Fruit fly (Drosophila melanogaster) whole organism, embryonic: ENCODE measurements around the gene Dpm1.

ENCODE experiments used
- BEAF-32 ChIP-seq: fragments of 200-800 bp; sonication (Bioruptor generic); optimal IDR thresholded peaks from 3 replicates; lab custom pipeline; 2017; ENCODE audit warnings: missing biosample characterization, missing genetic modification characterization, mild to moderate bottlenecking, moderate library complexity, missing genetic modification reagents
- C15 ChIP-seq: fragments of 200-800 bp; sonication (Bioruptor generic); IDR thresholded peaks from 3 replicates; pipeline ENCODE4 v1.3.6; 2022; ENCODE audit warnings: missing biosample characterization, missing genetic modification characterization
- CG12236 ChIP-seq: fragments of 200-800 bp; sonication (Bioruptor generic); optimal IDR thresholded peaks from 2 replicates; lab custom pipeline; 2016; ENCODE audit warnings: missing biosample characterization, missing genetic modification characterization
- CG13287 ChIP-seq: fragments of 200-800 bp; sonication (Bioruptor generic); IDR thresholded peaks from 2 replicates; pipeline ENCODE4 v1.3.6; 2022; ENCODE audit warnings: missing biosample characterization, missing genetic modification characterization; ENCODE audit not compliant: partially characterized antibody
- CG13424 ChIP-seq: fragments of 200-800 bp; sonication (Bioruptor generic); optimal IDR thresholded peaks from 2 replicates; lab custom pipeline; 2019; ENCODE audit warnings: missing biosample characterization, mild to moderate bottlenecking, missing genetic modification characterization, moderate library complexity
- CG14667 ChIP-seq: fragments of 200-800 bp; sonication (Bioruptor generic); IDR thresholded peaks from 2 replicates; pipeline ENCODE4 v1.3.6; 2022; ENCODE audit warnings: missing biosample characterization, missing genetic modification characterization
- CG14860 ChIP-seq: fragments of 200-800 bp; sonication (Bioruptor generic); IDR thresholded peaks from 3 replicates; pipeline ENCODE4 v1.3.6; 2022; ENCODE audit warnings: missing biosample characterization, missing genetic modification characterization; ENCODE audit not compliant: partially characterized antibody
- CG16779 ChIP-seq: fragments of 200-800 bp; sonication (Bioruptor generic); IDR thresholded peaks from 2 replicates; pipeline ENCODE4 v1.3.6; 2022; ENCODE audit warnings: missing biosample characterization, missing genetic modification characterization
- CG18599 ChIP-seq: fragments of 200-800 bp; sonication (Bioruptor generic); optimal IDR thresholded peaks from 3 replicates; lab custom pipeline; 2017; ENCODE audit warnings: missing biosample characterization, missing genetic modification characterization, mild to moderate bottlenecking, moderate library complexity, missing genetic modification reagents
- CG30431 ChIP-seq: fragments of 200-800 bp; sonication (Bioruptor generic); optimal IDR thresholded peaks from 2 replicates; lab custom pipeline; 2017; ENCODE audit warnings: missing biosample characterization, missing genetic modification characterization
- CG33557 ChIP-seq: fragments of 200-800 bp; sonication (Bioruptor generic); optimal IDR thresholded peaks from 2 replicates; lab custom pipeline; 2019; ENCODE audit warnings: missing biosample characterization, mild to moderate bottlenecking, missing genetic modification characterization, moderate library complexity
- CG34224 ChIP-seq: fragments of 200-800 bp; sonication (Bioruptor generic); IDR thresholded peaks from 3 replicates; pipeline ENCODE4 v1.3.6; 2022; ENCODE audit warnings: missing biosample characterization, missing genetic modification characterization; ENCODE audit not compliant: partially characterized antibody
- CG34422 ChIP-seq: fragments of 200-800 bp; sonication (Bioruptor generic); IDR thresholded peaks from 3 replicates; pipeline ENCODE4 v1.3.6; 2022; ENCODE audit warnings: missing biosample characterization, missing genetic modification characterization
- CG4360 ChIP-seq: fragments of 200-800 bp; sonication (Bioruptor generic); IDR thresholded peaks from 2 replicates; pipeline ENCODE4 v1.3.6; 2022; ENCODE audit warnings: missing biosample characterization, missing genetic modification characterization
- CG5245 ChIP-seq: fragments of 200-800 bp; sonication (Bioruptor generic); optimal IDR thresholded peaks from 3 replicates; lab custom pipeline; 2016; ENCODE audit warnings: missing biosample characterization, missing genetic modification characterization
- CG6683 ChIP-seq: fragments of 200-800 bp; sonication (Bioruptor generic); optimal IDR thresholded peaks from 2 replicates; lab custom pipeline; 2017; ENCODE audit warnings: missing biosample characterization, mild to moderate bottlenecking, missing genetic modification characterization, missing genetic modification reagents
- CG7963 ChIP-seq: fragments of 200-800 bp; sonication (Bioruptor generic); IDR thresholded peaks from 3 replicates; pipeline ENCODE4 v1.3.6; 2022; ENCODE audit warnings: missing biosample characterization, missing genetic modification characterization; ENCODE audit not compliant: partially characterized antibody
- CG8944 ChIP-seq: fragments of 200-800 bp; sonication (Bioruptor generic); optimal IDR thresholded peaks from 3 replicates; lab custom pipeline; 2016; ENCODE audit warnings: missing biosample characterization, missing genetic modification characterization
- CG9215 ChIP-seq: fragments of 200-800 bp; sonication (Bioruptor generic); IDR thresholded peaks from 2 replicates; pipeline ENCODE4 v1.3.6; 2022; ENCODE audit warnings: missing biosample characterization, missing genetic modification characterization
- CG9876 ChIP-seq: fragments of 200-800 bp; sonication (Bioruptor generic); optimal IDR thresholded peaks from 2 replicates; lab custom pipeline; 2016; ENCODE audit warnings: missing biosample characterization, missing genetic modification characterization
- Doc2 ChIP-seq: fragments of 200-800 bp; sonication (Bioruptor generic); IDR thresholded peaks from 2 replicates; pipeline ENCODE4 v1.3.6; 2022; ENCODE audit warnings: missing biosample characterization, missing genetic modification characterization
- ERR ChIP-seq: fragments of 200-800 bp; sonication (Bioruptor generic); optimal IDR thresholded peaks from 2 replicates; lab custom pipeline; 2016; ENCODE audit warnings: missing biosample characterization, missing genetic modification characterization
- HLHmδ ChIP-seq: fragments of 200-800 bp; sonication (Bioruptor generic); optimal IDR thresholded peaks from 2 replicates; lab custom pipeline; 2018; ENCODE audit warnings: missing biosample characterization, mild to moderate bottlenecking, missing genetic modification characterization, moderate library complexity
- Hand ChIP-seq: fragments of 200-800 bp; sonication (Bioruptor generic); optimal IDR thresholded peaks from 2 replicates; lab custom pipeline; 2017; ENCODE audit warnings: mild to moderate bottlenecking, missing biosample characterization, missing genetic modification reagents, missing genetic modification characterization
- Hr3 ChIP-seq: fragments of 200-800 bp; sonication (Bioruptor generic); optimal IDR thresholded peaks from 3 replicates; lab custom pipeline; 2016; ENCODE audit warnings: missing biosample characterization, missing genetic modification characterization
- Hr78 ChIP-seq, 2 experiments: fragments of 200-800 bp in 1 of 2; fragments of >200 bp in 1 of 2; sonication (Bioruptor generic) in 1 of 2; optimal IDR thresholded peaks; 2 replicates each; lab custom pipeline; 2017 to 2019; ENCODE audit warnings: missing biosample characterization in 2 of 2, missing genetic modification characterization in 2 of 2, mild to moderate bottlenecking in 1 of 2, moderate library complexity in 1 of 2
- Myb ChIP-seq: fragments of 200-800 bp; sonication (Bioruptor generic); optimal IDR thresholded peaks from 2 replicates; lab custom pipeline; 2016; ENCODE audit warnings: missing biosample characterization, missing genetic modification characterization
- PHDP ChIP-seq: fragments of 200-800 bp; sonication (Bioruptor generic); optimal IDR thresholded peaks from 3 replicates; lab custom pipeline; 2018; ENCODE audit warnings: missing biosample characterization, mild to moderate bottlenecking, missing genetic modification characterization, moderate library complexity
- Poxn ChIP-seq: fragments of 200-800 bp; sonication (Bioruptor generic); IDR thresholded peaks from 2 replicates; pipeline ENCODE4 v1.3.6; 2022; ENCODE audit warnings: missing biosample characterization, missing genetic modification characterization
- Rx ChIP-seq: fragments of 200-800 bp; sonication (Bioruptor generic); IDR thresholded peaks from 2 replicates; pipeline ENCODE4 v1.3.6; 2022; ENCODE audit warnings: missing biosample characterization, missing genetic modification characterization
- Xbp1 ChIP-seq: fragments of 200-800 bp; sonication (Bioruptor generic); optimal IDR thresholded peaks from 3 replicates; lab custom pipeline; 2016; ENCODE audit warnings: missing biosample characterization, mild to moderate bottlenecking, missing genetic modification characterization
- bsh ChIP-seq, 2 experiments: fragments of 200-800 bp; sonication (Bioruptor generic); optimal IDR thresholded peaks; 2 replicates each; lab custom pipeline; 2017 to 2018; ENCODE audit warnings: mild to moderate bottlenecking in 2 of 2, missing biosample characterization in 2 of 2, missing genetic modification characterization in 2 of 2, moderate library complexity in 1 of 2
- cato ChIP-seq: fragments of 200-800 bp; sonication (Bioruptor generic); optimal IDR thresholded peaks from 2 replicates; lab custom pipeline; 2016; ENCODE audit warnings: missing biosample characterization, missing genetic modification characterization, borderline replicate concordance
- dmrt99B ChIP-seq: fragments of 200-800 bp; sonication (Bioruptor generic); optimal IDR thresholded peaks from 2 replicates; lab custom pipeline; 2018; ENCODE audit warnings: missing biosample characterization, mild to moderate bottlenecking, missing genetic modification characterization, moderate library complexity
- eve ChIP-seq, 2 experiments: fragments of >200 bp; optimal IDR thresholded peaks; 2 replicates each; lab custom pipeline; 2017; ENCODE audit warnings: missing biosample characterization in 2 of 2, missing genetic modification characterization in 2 of 2
- gce ChIP-seq: fragments of 200-800 bp; sonication (Bioruptor generic); IDR thresholded peaks from 3 replicates; pipeline ENCODE4 v1.3.6; 2022; ENCODE audit warnings: missing biosample characterization, missing genetic modification characterization
- insv ChIP-seq, 2 experiments: fragments of 200-800 bp; sonication (Bioruptor generic); optimal IDR thresholded peaks; 3 replicates each; lab custom pipeline; 2016 to 2018; ENCODE audit warnings: missing biosample characterization in 2 of 2, missing genetic modification characterization in 2 of 2
- jumu ChIP-seq: fragments of 200-800 bp; sonication (Bioruptor generic); optimal IDR thresholded peaks from 3 replicates; lab custom pipeline; 2016; ENCODE audit warnings: missing biosample characterization, missing genetic modification characterization
- kay ChIP-seq: fragments of 200-800 bp; sonication (Bioruptor generic); optimal IDR thresholded peaks from 2 replicates; lab custom pipeline; 2016; ENCODE audit warnings: missing biosample characterization, missing genetic modification characterization
- maf-S ChIP-seq: fragments of 200-800 bp; sonication (Bioruptor generic); optimal IDR thresholded peaks from 2 replicates; lab custom pipeline; 2016; ENCODE audit warnings: missing biosample characterization, missing genetic modification characterization
- nau ChIP-seq: fragments of 200-800 bp; sonication (Bioruptor generic); optimal IDR thresholded peaks from 3 replicates; lab custom pipeline; 2017; ENCODE audit warnings: missing biosample characterization, mild to moderate bottlenecking, missing genetic modification characterization, missing genetic modification reagents
- pnt ChIP-seq: fragments of 200-800 bp; sonication (Bioruptor generic); optimal IDR thresholded peaks from 3 replicates; lab custom pipeline; 2016; ENCODE audit warnings: missing biosample characterization, missing genetic modification characterization
- psq ChIP-seq: fragments of 200-800 bp; sonication (Bioruptor generic); optimal IDR thresholded peaks from 2 replicates; lab custom pipeline; 2017; ENCODE audit warnings: missing biosample characterization, missing genetic modification characterization
- pzg ChIP-seq: fragments of 200-800 bp; sonication (Bioruptor generic); optimal IDR thresholded peaks from 3 replicates; lab custom pipeline; 2018; ENCODE audit warnings: missing biosample characterization, mild to moderate bottlenecking, missing genetic modification characterization, moderate library complexity
- sens ChIP-seq: fragments of 200-800 bp; sonication (Bioruptor generic); peaks from one replicate; lab custom pipeline; 2016; ENCODE audit warnings: missing biosample characterization, missing genetic modification characterization
- shn ChIP-seq: fragments of 200-800 bp; sonication (Bioruptor generic); optimal IDR thresholded peaks from 3 replicates; lab custom pipeline; 2016; ENCODE audit warnings: missing biosample characterization, missing genetic modification characterization
- slou ChIP-seq: fragments of 200-800 bp; sonication (Bioruptor generic); optimal IDR thresholded peaks from 3 replicates; lab custom pipeline; 2016; ENCODE audit warnings: missing biosample characterization, missing genetic modification characterization
- sr ChIP-seq: fragments of 200-800 bp; sonication (Bioruptor generic); IDR thresholded peaks from 3 replicates; pipeline ENCODE4 v1.3.6; 2022; ENCODE audit warnings: missing biosample characterization, missing genetic modification characterization
- tup ChIP-seq: fragments of 200-800 bp; sonication (Bioruptor generic); optimal IDR thresholded peaks from 2 replicates; lab custom pipeline; 2016; ENCODE audit warnings: missing biosample characterization, mild to moderate bottlenecking, missing genetic modification characterization, moderate library complexity
- vnd ChIP-seq: fragments of 200-800 bp; sonication (Bioruptor generic); IDR thresholded peaks from 3 replicates; pipeline ENCODE4 v1.3.6; 2022; ENCODE audit warnings: missing biosample characterization, missing genetic modification characterization; ENCODE audit not compliant: partially characterized antibody
- yki ChIP-seq: fragments of >200 bp; optimal IDR thresholded peaks from 3 replicates; lab custom pipeline; 2018

Dpm1 gene

dm6 chr2L:19518636-19519086, 7.5 kb downstream of the Dpm1 start, which contains the start of gene CG10132 (continued):
- TF ChIP-seq CG33557 (GFP tag; lab: Kevin White, UChicago) (no peak), pzg (GFP tag; lab: Kevin White, UChicago) (no peak), ERR (GFP tag; lab: Kevin White, UChicago) (no peak), CG34422 (GFP tag; lab: Robert Waterston, UW) (peak; percentile 42; the same call in 1 of the 3 replicates), CG16779 (GFP tag; lab: Robert Waterston, UW) (no peak), PHDP (tag; lab: Kevin White, UChicago) (no peak), shn (GFP tag; lab: Kevin White, UChicago) (no peak), kay (GFP tag; lab: Kevin White, UChicago) (no peak), dmrt99B (tag; lab: Kevin White, UChicago) (no peak), yki (lab: Kevin White, UChicago) (no peak), CG9215 (no peak), vnd (GFP tag; lab: Robert Waterston, UW) (peak; percentile 58; the same call in 1 of the 3 replicates), cato (GFP tag; lab: Kevin White, UChicago) (no peak), CG12236 (GFP tag; lab: Kevin White, UChicago) (no peak), CG14860 (GFP tag; lab: Robert Waterston, UW) (0 out of 3 replicates have a peak, but pooled peaks have one; percentile 58), C15 (GFP tag; lab: Robert Waterston, UW) (no peak), Hand (no peak), Xbp1 (GFP tag; lab: Kevin White, UChicago) (no peak), CG14667 (no peak), Hr3 (no peak), bsh (GFP tag; optimal IDR thresholded peaks at IDR 0.05; lab: Kevin White, UChicago) (no peak), psq (GFP tag; lab: Kevin White, UChicago) (no peak), HLHmδ (GFP tag; lab: Kevin White, UChicago) (no peak), insv (GFP tag; optimal IDR thresholded peaks at IDR 0.05; lab: Kevin White, UChicago) (no peak), Poxn (GFP tag; lab: Robert Waterston, UW) (no peak), maf-S (no peak), CG8944 (GFP tag; lab: Kevin White, UChicago) (no peak), CG6683 (no peak), Myb (GFP tag; lab: Kevin White, UChicago) (peak; percentile 86), tup (GFP tag; lab: Kevin White, UChicago) (no peak), CG5245 (GFP tag; lab: Kevin White, UChicago) (no peak), CG30431 (GFP tag; lab: Kevin White, UChicago) (no peak), gce (no peak), Rx (GFP tag; lab: Robert Waterston, UW) (no peak), BEAF-32 (GFP tag; lab: Kevin White, UChicago) (peak; percentile 25), CG13424 (tag; lab: Kevin White, UChicago) (no peak), jumu (GFP tag; lab: Kevin White, UChicago) (no peak), eve (GFP tag; optimal IDR thresholded peaks at IDR 0.05; lab: Kevin White, UChicago) (no peak), CG4360 (no peak), Doc2 (no peak), CG18599 (GFP tag; lab: Kevin White, UChicago) (peak; percentile 0), pnt (GFP tag; lab: Kevin White, UChicago) (no peak), Hr78 (GFP tag; optimal IDR thresholded peaks at IDR 0.05; lab: Kevin White, UChicago) (no peak), CG34224 (GFP tag; lab: Robert Waterston, UW) (peak; percentile 59; the same call in 2 of the 3 replicates), CG9876 (GFP tag; lab: Kevin White, UChicago) (no peak), CG13287 (GFP tag; lab: Robert Waterston, UW) (peak; percentile 66), sr (GFP tag; lab: Robert Waterston, UW) (no peak), CG7963 (GFP tag; lab: Robert Waterston, UW) (peak; percentile 57; the same call in 1 of the 3 replicates), slou (GFP tag; lab: Kevin White, UChicago) (no peak), nau (no peak), sens (GFP tag; lab: Kevin White, UChicago) (peak; percentile 66)
